Fruit fly (Drosophila melanogaster): ENCODE measurements around the gene CG34428.
A peak's percentile ranks its signal among the peaks of the same experiment; 100 is the strongest.

CG34428 gene

DNA sequence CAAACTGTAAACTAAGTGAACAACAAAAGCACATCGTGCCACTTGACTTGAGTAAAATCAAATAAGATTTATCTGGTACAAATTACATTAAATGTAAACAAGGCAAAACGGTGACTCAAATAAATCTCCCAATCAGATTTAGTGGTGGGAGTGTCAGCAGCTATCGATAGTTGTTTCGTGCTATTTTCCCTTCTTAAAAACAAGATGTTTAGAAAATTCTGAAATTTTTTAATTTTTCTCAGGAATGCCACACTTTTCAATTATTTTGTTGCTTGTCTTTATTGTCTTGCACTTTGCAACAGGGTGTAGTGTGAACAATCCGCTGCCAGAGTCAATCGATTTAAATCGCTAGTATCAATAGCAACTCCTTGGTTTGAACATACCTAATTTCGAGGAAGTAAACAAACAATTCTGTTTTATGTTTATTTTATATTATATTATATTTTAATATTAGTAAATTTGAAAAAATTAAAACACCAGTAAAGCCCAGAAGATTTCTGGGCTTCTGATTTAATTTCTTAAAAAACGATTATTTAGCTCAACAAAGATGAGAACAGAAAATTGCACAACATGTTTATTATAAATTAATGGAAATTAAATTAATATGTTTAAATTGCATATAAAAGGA lies 46.2 kb upstream of the CG34428 start, which contains the start of gene MICAL-like (continued):
- TF ChIP-seq kay (GFP tag; optimal IDR thresholded peaks at IDR 0.05) (peak; percentile 79), lilli (GFP tag; optimal IDR thresholded peaks at IDR 0.05) (peak; percentile 27), HmgD (GFP tag; optimal IDR thresholded peaks at IDR 0.05) (no peak), CG16813 (GFP tag; IDR thresholded peaks at IDR 0.05; ENCODE audit: partially characterized antibody) (peak; percentile 73), CG13775 (GFP tag; optimal IDR thresholded peaks at IDR 0.05) (no peak), MESR4 (GFP tag; optimal IDR thresholded peaks at IDR 0.05) (no peak), Ptx1 (GFP tag; IDR thresholded peaks at IDR 0.05) (peak; percentile 37), CG15479 (GFP tag; optimal IDR thresholded peaks at IDR 0.05) (no peak), unpg (GFP tag; optimal IDR thresholded peaks at IDR 0.05) (no peak), nmo (GFP tag; optimal IDR thresholded peaks at IDR 0.05) (no peak), Oli (tag; optimal IDR thresholded peaks at IDR 0.05) (no peak), Hr39 (optimal IDR thresholded peaks at IDR 0.05) (no peak), Usf (GFP tag; optimal IDR thresholded peaks at IDR 0.05) (no peak), CG2116 (GFP tag; optimal IDR thresholded peaks at IDR 0.05) (peak; percentile 21), CG10565 (GFP tag; optimal IDR thresholded peaks at IDR 0.05) (no peak)

DNA sequence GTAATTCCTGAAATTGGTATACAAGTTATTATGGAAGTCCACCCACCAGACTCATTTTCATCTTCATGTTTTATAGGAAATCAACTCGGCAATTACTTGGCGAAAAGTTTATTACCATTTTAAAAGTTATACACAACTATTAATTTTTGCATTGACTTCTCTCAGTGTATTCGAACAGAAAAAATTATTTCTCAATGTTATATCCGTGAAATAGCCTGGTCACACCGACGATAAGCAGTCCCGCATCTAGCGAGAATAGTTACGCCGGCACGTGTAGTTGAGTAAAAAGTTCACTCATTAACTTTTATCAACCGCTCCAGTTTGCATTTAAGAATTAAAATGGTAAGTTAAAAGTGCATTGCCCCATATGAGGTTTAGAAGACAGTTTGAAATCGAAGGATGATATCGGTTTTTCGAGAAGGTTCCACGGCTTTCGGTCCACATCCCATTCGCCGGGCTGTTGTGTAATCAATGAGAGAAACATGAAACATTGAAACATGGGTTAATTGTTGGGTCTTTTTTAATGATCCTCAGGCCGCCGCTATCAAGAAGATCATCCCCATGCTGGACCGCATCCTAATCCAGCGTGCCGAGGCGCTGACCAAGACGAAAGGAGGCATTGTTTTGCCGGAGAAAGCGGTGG lies 45.6 kb upstream of the CG34428 start, which contains the start of gene CG11267:
CG11267 (plus strand) TSS at position 228 of the 643 bp plus-strand sequence.
- TF ChIP-seq eve (GFP tag; optimal IDR thresholded peaks at IDR 0.05) (peak in 1 of 2 experiments; percentile 88), H2.0 (GFP tag; IDR thresholded peaks at IDR 0.05) (peak; percentile 90), CG1832 (GFP tag; optimal IDR thresholded peaks at IDR 0.05) (no peak), sens (GFP tag) (peak; percentile 93), CG4404 (GFP tag; IDR thresholded peaks at IDR 0.05) (peak; percentile 70), CG42726 (GFP tag; IDR thresholded peaks at IDR 0.05; ENCODE audit: partially characterized antibody) (no peak), esg (GFP tag; conservative IDR thresholded peaks at IDR 0.05) (peak; percentile 93), lbe (GFP tag; optimal IDR thresholded peaks at IDR 0.05) (peak; percentile 64), CG6683 (GFP tag; optimal IDR thresholded peaks at IDR 0.05) (peak; percentile 65), jing (GFP tag; optimal IDR thresholded peaks at IDR 0.05) (peak; percentile 32), abd-A (tag; optimal IDR thresholded peaks at IDR 0.05) (no peak), toy (GFP tag; IDR thresholded peaks at IDR 0.05) (peak; percentile 68; the same call in 1 of the 2 replicates), pum (GFP tag; optimal IDR thresholded peaks at IDR 0.05) (peak; percentile 67), Neu2 (GFP tag; optimal IDR thresholded peaks at IDR 0.05; ENCODE audit: borderline replicate concordance) (no peak), CG1602 (GFP tag; optimal IDR thresholded peaks at IDR 0.05) (peak; percentile 73), MTF-1 (GFP tag; optimal IDR thresholded peaks at IDR 0.05; ENCODE audit: borderline replicate concordance) (peak; percentile 71), Mrtf (GFP tag; IDR thresholded peaks at IDR 0.05) (peak; percentile 82), CG7928 (GFP tag; optimal IDR thresholded peaks at IDR 0.05) (peak; percentile 58), Optix (GFP tag; IDR thresholded peaks at IDR 0.05) (peak; percentile 52; the same call in 1 of the 3 replicates), Ptx1 (GFP tag; IDR thresholded peaks at IDR 0.05) (peak; percentile 86), wdn (GFP tag; IDR thresholded peaks at IDR 0.05) (peak; percentile 88), kay (GFP tag; optimal IDR thresholded peaks at IDR 0.05) (no peak), CrebB (tag; optimal IDR thresholded peaks at IDR 0.05) (peak; percentile 59), chinmo (GFP tag; IDR thresholded peaks at IDR 0.05; ENCODE audit: partially characterized antibody) (no peak), CG2678 (tag; optimal IDR thresholded peaks at IDR 0.05) (peak; percentile 92), CG4707 (GFP tag; optimal IDR thresholded peaks at IDR 0.05) (no peak), Ets65A (GFP tag) (peak; percentile 98), CG6765 (GFP tag; optimal IDR thresholded peaks at IDR 0.05) (peak; percentile 68), br (optimal IDR thresholded peaks at IDR 0.05) (no peak), klu (GFP tag; IDR thresholded peaks at IDR 0.05) (peak; percentile 81), Tbp (GFP tag; optimal IDR thresholded peaks at IDR 0.05) (no peak), btn (GFP tag; optimal IDR thresholded peaks at IDR 0.05) (peak; percentile 34), Rx (GFP tag; IDR thresholded peaks at IDR 0.05) (peak; percentile 91), mld (GFP tag; IDR thresholded peaks at IDR 0.05; ENCODE audit: partially characterized antibody) (no peak), CG11093 (GFP tag; IDR thresholded peaks at IDR 0.05) (peak; percentile 65; the same call in 1 of the 3 replicates), CG9817 (tag; optimal IDR thresholded peaks at IDR 0.05) (peak; percentile 82)

Data from whole organism, embryonic.